Fruit fly (Drosophila melanogaster): ENCODE results near the gene yps.

yps gene

DNA sequence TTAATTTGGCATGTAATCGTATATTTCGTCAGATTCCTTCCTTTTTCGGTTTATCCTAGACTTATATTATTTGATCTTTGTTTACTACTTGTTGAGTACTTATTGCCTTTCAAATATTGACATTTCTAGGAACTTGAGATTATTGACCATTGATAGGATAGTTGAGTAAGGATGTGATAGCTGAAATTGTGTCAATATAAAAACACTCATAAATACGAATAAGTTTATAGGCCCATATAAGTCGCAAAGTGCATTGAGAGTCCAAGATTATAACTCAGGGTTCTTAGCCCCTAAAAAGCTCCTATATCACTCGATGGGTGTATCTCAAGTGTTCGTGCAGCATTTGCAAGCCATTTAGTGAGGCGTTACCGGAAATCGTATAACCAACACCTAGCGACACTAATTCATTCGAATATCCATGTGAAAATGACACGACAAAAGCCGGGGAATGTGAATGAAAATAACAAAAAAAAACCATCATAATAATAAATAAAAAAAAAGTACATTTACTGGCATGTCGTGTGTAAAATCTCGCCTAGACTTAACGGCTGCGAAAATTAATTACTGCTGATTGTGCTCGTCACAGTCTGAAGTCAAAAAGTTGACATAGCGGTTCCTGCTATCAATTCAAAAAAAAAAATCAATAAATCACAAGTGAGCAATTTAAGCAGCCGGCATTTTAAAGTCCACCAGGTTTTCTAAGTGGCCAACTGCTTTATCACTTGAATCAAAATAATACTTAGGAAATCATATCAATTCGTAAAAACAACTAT is 50.9 kb downstream of the yps start:
- no peak for TF ChIP-seq psq (GFP tag; optimal IDR thresholded peaks at IDR 0.05)
- TF ChIP-seq foxo (GFP tag; optimal IDR thresholded peaks at IDR 0.05): no peak
- TF ChIP-seq jim (GFP tag; optimal IDR thresholded peaks at IDR 0.05): no peak
- no peak for TF ChIP-seq br (GFP tag; optimal IDR thresholded peaks at IDR 0.05)
- no peak for TF ChIP-seq GATAd (GFP tag; optimal IDR thresholded peaks at IDR 0.05)
- no peak for TF ChIP-seq usp (GFP tag; optimal IDR thresholded peaks at IDR 0.05)
- TF ChIP-seq Myc (optimal IDR thresholded peaks at IDR 0.05): no peak
- TF ChIP-seq sv (GFP tag; optimal IDR thresholded peaks at IDR 0.05): no peak
- no peak for TF ChIP-seq CG9705 (GFP tag; optimal IDR thresholded peaks at IDR 0.05)
- no peak for TF ChIP-seq Dfd (GFP tag; optimal IDR thresholded peaks at IDR 0.05)
- no peak for TF ChIP-seq Hnf4 (GFP tag; optimal IDR thresholded peaks at IDR 0.05)
- no peak for TF ChIP-seq pan (optimal IDR thresholded peaks at IDR 0.05)
- no peak for TF ChIP-seq rgr (GFP tag; optimal IDR thresholded peaks at IDR 0.05)
- TF ChIP-seq OdsH (GFP tag; optimal IDR thresholded peaks at IDR 0.05): no peak
- TF ChIP-seq Hr83 (GFP tag; optimal IDR thresholded peaks at IDR 0.05; ENCODE audit: poor library complexity, severe bottlenecking): no peak
- no peak for TF ChIP-seq Jra (GFP tag; optimal IDR thresholded peaks at IDR 0.05)

DNA sequence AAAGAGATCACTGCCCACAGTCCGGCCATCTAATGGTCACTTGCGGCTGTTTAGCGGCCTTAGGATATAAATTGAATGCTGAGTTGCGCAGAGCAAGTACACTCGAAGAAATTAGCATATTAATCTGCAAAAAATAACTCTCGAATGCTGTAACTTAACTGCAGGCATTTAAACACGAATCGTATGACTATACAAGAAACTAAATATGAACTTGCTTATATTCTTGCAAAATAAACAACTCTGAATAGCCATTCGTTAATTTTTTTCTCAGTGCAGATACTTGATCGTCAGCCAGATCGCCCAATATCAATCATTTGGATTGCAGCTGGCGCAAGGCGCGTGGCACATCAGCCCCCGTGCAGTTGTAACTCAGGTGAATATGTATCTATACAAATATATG is 51.9 kb downstream of the yps start:
- TF ChIP-seq h (GFP tag; optimal IDR thresholded peaks at IDR 0.05) (peak; percentile 17), rgr (GFP tag; optimal IDR thresholded peaks at IDR 0.05) (no peak), usp (GFP tag; optimal IDR thresholded peaks at IDR 0.05) (no peak), Jra (GFP tag; optimal IDR thresholded peaks at IDR 0.05) (no peak), dmrt93B (GFP tag; optimal IDR thresholded peaks at IDR 0.05) (no peak), lola (GFP tag; optimal IDR thresholded peaks at IDR 0.05) (no peak), CrebA (GFP tag; optimal IDR thresholded peaks at IDR 0.05; ENCODE audit: borderline replicate concordance) (no peak)

DNA sequence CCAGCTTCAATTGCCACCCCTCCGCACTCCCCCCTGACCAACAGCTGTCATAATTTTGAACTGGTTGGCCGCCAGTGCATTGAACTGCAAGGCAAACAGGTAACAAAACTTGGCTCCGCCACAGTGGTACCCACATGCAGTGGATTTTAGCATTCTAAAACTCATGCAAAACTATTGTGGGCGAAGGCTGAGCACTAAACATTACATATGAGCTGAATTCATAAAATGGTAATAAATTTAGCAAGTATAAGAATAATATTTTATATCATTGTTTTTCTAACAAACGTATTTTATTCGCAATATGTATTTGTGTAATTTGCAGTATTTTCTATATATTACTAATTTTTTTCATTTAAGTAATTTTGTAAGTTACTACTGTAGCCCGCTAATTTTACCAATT is 52.6 kb downstream of the yps start:
- no peak for TF ChIP-seq dmrt93B (GFP tag; optimal IDR thresholded peaks at IDR 0.05)
